Worm (Caenorhabditis elegans) whole organism, L2 larva: ENCODE results near the gene oac-14.

Experiments
- aly-2 ChIP-seq: fragments of 150-350 bp; optimal IDR thresholded peaks from 2 replicates; lab custom pipeline; 2014; ENCODE audit warnings: missing biosample characterization, missing genetic modification characterization
- elt-3 ChIP-seq: sonication (generic microtip); optimal IDR thresholded peaks from 2 replicates; lab custom pipeline; 2017; ENCODE audit warnings: missing biosample characterization, missing genetic modification characterization
- mab-5 ChIP-seq: fragments of 150-350 bp; optimal IDR thresholded peaks from 2 replicates; lab custom pipeline; 2014; ENCODE audit warnings: missing biosample characterization, missing genetic modification characterization
- nhr-10 ChIP-seq: sonication (generic microtip); optimal IDR thresholded peaks from 2 replicates; lab custom pipeline; 2017; ENCODE audit warnings: missing biosample characterization, missing genetic modification characterization
- nhr-11 ChIP-seq: fragments of 150-350 bp; optimal IDR thresholded peaks from 2 replicates; lab custom pipeline; 2014; ENCODE audit warnings: missing biosample characterization, missing genetic modification characterization
- zag-1 ChIP-seq: fragments of 150-350 bp; optimal IDR thresholded peaks from 2 replicates; lab custom pipeline; 2014; ENCODE audit warnings: missing biosample characterization, missing genetic modification characterization

DNA sequence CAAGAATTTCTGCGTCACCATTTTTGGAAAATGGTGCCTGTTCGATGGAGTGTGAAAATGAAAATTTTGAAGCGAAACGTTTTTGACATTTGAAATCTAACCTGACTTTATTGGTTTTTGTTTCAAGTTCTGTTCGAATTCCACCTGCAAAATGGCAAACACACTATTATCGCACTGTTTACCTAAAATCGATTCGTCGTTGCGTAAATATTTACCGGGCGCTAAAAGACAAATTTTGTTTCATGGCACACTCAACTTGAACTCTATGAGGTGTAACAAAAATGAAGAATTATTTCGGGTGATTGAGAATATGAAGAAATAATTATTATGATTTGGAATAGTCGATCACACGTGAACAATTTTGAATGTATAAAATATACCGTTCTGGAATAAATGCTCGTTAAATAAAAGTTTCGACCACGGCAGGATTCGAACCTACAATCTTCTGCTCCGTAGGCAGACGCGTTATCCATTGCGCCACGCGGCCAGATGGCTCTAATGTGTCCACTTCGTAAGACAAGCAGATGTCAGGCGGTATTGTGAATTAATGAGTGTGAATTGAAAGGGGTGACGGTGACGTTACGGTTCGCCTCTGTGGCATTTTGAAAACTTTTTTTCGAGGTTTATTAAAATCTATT is 6.5 kb upstream of the oac-14 start:
- TF ChIP-seq zag-1 (tag; lab: Kevin White, UChicago) (no peak), mab-5 (tag; lab: Kevin White, UChicago) (no peak), elt-3 (tag; lab: Kevin White, UChicago) (no peak), nhr-10 (no peak), nhr-11 (tag; lab: Kevin White, UChicago) (no peak), aly-2 (no peak)
